Worm (Caenorhabditis elegans) whole organism, L2 larva: ENCODE measurements around the gene nep-4.

Experiments
- crh-2 ChIP-seq: sonication (generic microtip); optimal IDR thresholded peaks from 2 replicates; lab custom pipeline; 2017; ENCODE audit warnings: missing biosample characterization, missing genetic modification characterization
- elt-3 ChIP-seq: sonication (generic microtip); optimal IDR thresholded peaks from 2 replicates; lab custom pipeline; 2017; ENCODE audit warnings: missing biosample characterization, missing genetic modification characterization
- lsy-2 ChIP-seq, 2 experiments: fragments of 150-350 bp in 1 of 2; sonication (generic microtip) in 1 of 2; optimal IDR thresholded peaks; 2 replicates each; lab custom pipeline; 2014 to 2017; ENCODE audit warnings: missing biosample characterization in 2 of 2, missing genetic modification characterization in 2 of 2
- mdl-1 ChIP-seq, 2 experiments: fragments of 150-350 bp in 1 of 2; sonication (generic microtip) in 1 of 2; optimal IDR thresholded peaks; 2 replicates each; lab custom pipeline; 2017; ENCODE audit warnings: missing biosample characterization in 2 of 2, missing genetic modification characterization in 2 of 2
- nhr-25 ChIP-seq: fragments of 150-350 bp; sonication (generic microtip); optimal IDR thresholded peaks from 3 replicates; lab custom pipeline; 2014; ENCODE audit warnings: missing biosample characterization, missing genetic modification characterization
- snpc-4 ChIP-seq: fragments of 150-350 bp; optimal IDR thresholded peaks from 2 replicates; lab custom pipeline; 2014; ENCODE audit warnings: missing biosample characterization, missing genetic modification characterization
- unc-39 ChIP-seq: fragments of 150-350 bp; optimal IDR thresholded peaks from 2 replicates; lab custom pipeline; 2014; ENCODE audit warnings: missing biosample characterization, missing genetic modification characterization

- TF ChIP-seq nhr-25 (tag; lab: Kevin White, UChicago) = no peak
- no peak for TF ChIP-seq crh-2
- no peak for TF ChIP-seq snpc-4 (tag; lab: Kevin White, UChicago)
- no peak for TF ChIP-seq lsy-2 (tag; optimal IDR thresholded peaks at IDR 0.05; lab: Kevin White, UChicago)
- TF ChIP-seq mdl-1 (tag; optimal IDR thresholded peaks at IDR 0.05; lab: Kevin White, UChicago) = no peak
- no peak for TF ChIP-seq elt-3 (tag; lab: Kevin White, UChicago)
- no peak for TF ChIP-seq unc-39
Measured at ce11 chrX:6889374-6889773, 26.1 kb upstream of the nep-4 start, which contains the start of gene unc-6.
